Fruit fly (Drosophila melanogaster): Measurements from ENCODE around the gene JhI-21.

dm6 chr2L:12033890-12034289 lies 22.0 kb downstream of the JhI-21 start, which contains the start of gene CG18788:
- TF ChIP-seq achi (GFP tag; optimal IDR thresholded peaks at IDR 0.05): no peak
- TF ChIP-seq CG6808 (GFP tag; optimal IDR thresholded peaks at IDR 0.05): no peak
- TF ChIP-seq CG3919 (GFP tag; optimal IDR thresholded peaks at IDR 0.05): no peak
- TF ChIP-seq Sox14 (GFP tag; optimal IDR thresholded peaks at IDR 0.05): no peak
- no peak for TF ChIP-seq CG34406 (GFP tag; optimal IDR thresholded peaks at IDR 0.05)
- TF ChIP-seq CG11902 (GFP tag; optimal IDR thresholded peaks at IDR 0.05): no peak
- no peak for TF ChIP-seq OdsH (GFP tag; optimal IDR thresholded peaks at IDR 0.05)
- TF ChIP-seq Sox102F (GFP tag; optimal IDR thresholded peaks at IDR 0.05): no peak
